Worm (Caenorhabditis elegans) whole organism, early embryonic: ENCODE data around the gene nhr-197.

Experiments
- aly-1 ChIP-seq: sonication (generic microtip); optimal IDR thresholded peaks from 2 replicates; lab custom pipeline; 2016; ENCODE audit warnings: missing genetic modification characterization, missing compliant biosample characterization
- ama-1 ChIP-seq: fragments of 150-350 bp; optimal IDR thresholded peaks from 2 replicates; lab custom pipeline; 2014
- ceh-13 ChIP-seq: fragments of 200-800 bp; sonication (Bioruptor generic); optimal IDR thresholded peaks from 2 replicates; lab custom pipeline; 2018; ENCODE audit warnings: mild to moderate bottlenecking, missing genetic modification characterization, missing compliant biosample characterization
- ceh-36 ChIP-seq: sonication (generic microtip); optimal IDR thresholded peaks from 2 replicates; lab custom pipeline; 2016; ENCODE audit warnings: missing genetic modification characterization, inconsistent platforms, missing compliant biosample characterization
- tra-4 ChIP-seq: sonication (generic microtip); optimal IDR thresholded peaks from 2 replicates; lab custom pipeline; 2017; ENCODE audit warnings: missing genetic modification characterization, missing compliant biosample characterization

ce11 chrV:15673707-15674106 lies 14.1 kb upstream of the nhr-197 start, which contains the start of gene nhr-51:
- TF ChIP-seq aly-1 (tag; lab: Kevin White, UChicago) (no peak), ceh-36 (tag; lab: Kevin White, UChicago) (no peak), tra-4 (tag; lab: Kevin White, UChicago) (no peak), ceh-13 (no peak), ama-1 (lab: Kevin White, UChicago) (no peak)
